Worm (Caenorhabditis elegans): ENCODE measurements around the gene sde-2.

DNA sequence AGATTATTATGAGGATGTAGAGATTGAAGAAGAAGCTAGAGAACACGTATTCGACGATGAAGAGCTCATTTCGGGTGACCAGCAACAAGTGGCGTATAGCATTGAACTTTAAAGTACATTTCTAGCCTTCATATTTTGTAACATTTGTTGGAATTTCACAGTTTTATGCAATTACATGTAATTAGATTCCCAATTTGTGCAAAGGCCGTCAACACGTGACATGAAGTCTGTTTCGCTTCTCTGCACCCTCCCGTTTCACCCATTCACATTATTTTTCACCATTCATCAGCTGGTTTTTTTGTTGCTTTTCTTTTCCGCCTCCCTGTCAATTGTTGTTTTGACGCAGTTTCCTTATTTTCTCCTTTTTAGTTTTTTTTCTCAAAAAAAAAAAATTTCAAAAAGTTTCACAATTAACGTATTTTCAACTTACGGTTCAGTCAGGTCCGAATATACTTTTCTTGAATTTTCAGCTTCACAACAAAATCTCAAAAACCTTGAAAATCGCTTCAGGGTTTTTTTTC lies at the start of gene sde-2:
- no peak for TF ChIP-seq nhr-12 (tag; optimal IDR thresholded peaks at IDR 0.05)
- TF ChIP-seq snpc-4 (tag; optimal IDR thresholded peaks at IDR 0.05): no peak

Measured in whole organism, L2 larva.